Fruit fly (Drosophila melanogaster) whole organism, embryonic: ENCODE measurements around the gene CstF50.
A peak's percentile ranks its signal among the peaks of the same experiment; 100 is the strongest.

ENCODE experiments used
- CG11456 ChIP-seq: fragments of 200-800 bp; sonication (Bioruptor generic); IDR thresholded peaks from 3 replicates; pipeline ENCODE4 v1.3.6; 2022; ENCODE audit warnings: missing biosample characterization, missing genetic modification characterization
- CG12071 ChIP-seq: fragments of 200-800 bp; sonication (Bioruptor generic); optimal IDR thresholded peaks from 3 replicates; lab custom pipeline; 2018; ENCODE audit warnings: missing biosample characterization, mild to moderate bottlenecking, missing genetic modification characterization
- CG12236 ChIP-seq: fragments of 200-800 bp; sonication (Bioruptor generic); optimal IDR thresholded peaks from 2 replicates; lab custom pipeline; 2016; ENCODE audit warnings: missing biosample characterization, missing genetic modification characterization
- CG12299 ChIP-seq: fragments of 200-800 bp; sonication (Bioruptor generic); optimal IDR thresholded peaks from 2 replicates; lab custom pipeline; 2018; ENCODE audit warnings: missing biosample characterization, mild to moderate bottlenecking, missing genetic modification characterization
- CG1233 ChIP-seq: fragments of 200-800 bp; sonication (Bioruptor generic); optimal IDR thresholded peaks from 4 replicates; lab custom pipeline; 2018; ENCODE audit warnings: missing biosample characterization, mild to moderate bottlenecking, missing genetic modification characterization
- CG12659 ChIP-seq: fragments of 200-800 bp; sonication (Bioruptor generic); optimal IDR thresholded peaks from 3 replicates; lab custom pipeline; 2017; ENCODE audit warnings: mild to moderate bottlenecking, missing biosample characterization, missing genetic modification reagents, missing genetic modification characterization
- CG13287 ChIP-seq: fragments of 200-800 bp; sonication (Bioruptor generic); IDR thresholded peaks from 2 replicates; pipeline ENCODE4 v1.3.6; 2022; ENCODE audit warnings: missing biosample characterization, missing genetic modification characterization; ENCODE audit not compliant: partially characterized antibody
- CG13624 ChIP-seq: fragments of 200-800 bp; sonication (Bioruptor generic); optimal IDR thresholded peaks from 2 replicates; lab custom pipeline; 2016; ENCODE audit warnings: missing biosample characterization, missing genetic modification characterization
- CG1603 ChIP-seq: fragments of 200-800 bp; sonication (Bioruptor generic); optimal IDR thresholded peaks from 2 replicates; lab custom pipeline; 2019; ENCODE audit warnings: missing biosample characterization, mild to moderate bottlenecking, missing genetic modification characterization, moderate library complexity
- CG17361 ChIP-seq: fragments of 200-800 bp; sonication (Bioruptor generic); IDR thresholded peaks from 3 replicates; pipeline ENCODE4 v1.3.6; 2022; ENCODE audit warnings: missing biosample characterization, missing genetic modification characterization
- CG4282 ChIP-seq: fragments of 200-800 bp; sonication (Bioruptor generic); optimal IDR thresholded peaks from 2 replicates; lab custom pipeline; 2016; ENCODE audit warnings: missing biosample characterization, missing genetic modification characterization
- CG7556 ChIP-seq: fragments of 200-800 bp; sonication (Bioruptor generic); optimal IDR thresholded peaks from 2 replicates; lab custom pipeline; 2017; ENCODE audit warnings: missing biosample characterization, mild to moderate bottlenecking, missing genetic modification characterization
- CG8089 ChIP-seq: fragments of 200-800 bp; sonication (Bioruptor generic); optimal IDR thresholded peaks from 3 replicates; lab custom pipeline; 2016; ENCODE audit warnings: missing biosample characterization, missing genetic modification characterization
- CG8924 ChIP-seq: fragments of 200-800 bp; optimal IDR thresholded peaks from 3 replicates; lab custom pipeline; 2019; ENCODE audit warnings: missing biosample characterization, mild to moderate bottlenecking, missing genetic modification characterization, moderate library complexity
- CG9876 ChIP-seq: fragments of 200-800 bp; sonication (Bioruptor generic); optimal IDR thresholded peaks from 2 replicates; lab custom pipeline; 2016; ENCODE audit warnings: missing biosample characterization, missing genetic modification characterization
- CrebB ChIP-seq: fragments of 200-800 bp; sonication (Bioruptor generic); optimal IDR thresholded peaks from 3 replicates; lab custom pipeline; 2018; ENCODE audit warnings: missing biosample characterization, mild to moderate bottlenecking, missing genetic modification characterization
- D19B ChIP-seq: fragments of 200-800 bp; sonication (Bioruptor generic); optimal IDR thresholded peaks from 2 replicates; lab custom pipeline; 2017; ENCODE audit warnings: missing biosample characterization, mild to moderate bottlenecking, missing genetic modification characterization
- Dp ChIP-seq: fragments of 200-800 bp; sonication (Bioruptor generic); optimal IDR thresholded peaks from 2 replicates; lab custom pipeline; 2018; ENCODE audit warnings: missing biosample characterization, mild to moderate bottlenecking, missing genetic modification characterization, moderate library complexity
- E2f2 ChIP-seq: fragments of 200-800 bp; sonication (Bioruptor generic); IDR thresholded peaks from 2 replicates; pipeline ENCODE4 v1.3.6; 2022; ENCODE audit warnings: missing biosample characterization, missing genetic modification characterization
- Ets65A ChIP-seq: fragments of 200-800 bp; sonication (Bioruptor generic); peaks from one replicate; lab custom pipeline; 2016; ENCODE audit warnings: missing biosample characterization, missing genetic modification characterization
- Fer3 ChIP-seq: fragments of 200-800 bp; sonication (Bioruptor generic); optimal IDR thresholded peaks from 2 replicates; lab custom pipeline; 2018; ENCODE audit warnings: missing biosample characterization, mild to moderate bottlenecking, missing genetic modification characterization, moderate library complexity
- GATAe ChIP-seq: fragments of 200-800 bp; sonication (Bioruptor generic); conservative IDR thresholded peaks from 2 replicates; pipeline ENCODE4 v1.3.6; 2022; ENCODE audit warnings: missing biosample characterization, missing genetic modification characterization
- HHEX ChIP-seq: fragments of 200-800 bp; sonication (Bioruptor generic); optimal IDR thresholded peaks from 3 replicates; lab custom pipeline; 2017; ENCODE audit warnings: missing biosample characterization, mild to moderate bottlenecking, missing genetic modification characterization, missing genetic modification reagents
- Rfx ChIP-seq: fragments of 200-800 bp; sonication (Bioruptor generic); IDR thresholded peaks from 2 replicates; pipeline ENCODE4 v1.3.6; 2022; ENCODE audit warnings: missing biosample characterization, missing genetic modification characterization
- Side ChIP-seq: fragments of 200-800 bp; sonication (Bioruptor generic); optimal IDR thresholded peaks from 2 replicates; lab custom pipeline; 2016; ENCODE audit warnings: missing biosample characterization, missing genetic modification characterization
- Spps ChIP-seq: fragments of 200-800 bp; sonication (Bioruptor generic); optimal IDR thresholded peaks from 2 replicates; lab custom pipeline; 2018; ENCODE audit warnings: missing biosample characterization, mild to moderate bottlenecking, missing genetic modification characterization
- Vsx1 ChIP-seq: fragments of 200-800 bp; sonication (Bioruptor generic); optimal IDR thresholded peaks from 2 replicates; lab custom pipeline; 2017; ENCODE audit warnings: missing biosample characterization, mild to moderate bottlenecking, missing genetic modification characterization, missing genetic modification reagents
- bbx ChIP-seq: fragments of 200-800 bp; sonication (Bioruptor generic); IDR thresholded peaks from 2 replicates; pipeline ENCODE4 v1.3.6; 2022; ENCODE audit warnings: missing biosample characterization, missing genetic modification characterization; ENCODE audit not compliant: partially characterized antibody
- cas ChIP-seq: fragments of 200-800 bp; sonication (Bioruptor generic); IDR thresholded peaks from 2 replicates; pipeline ENCODE4 v1.3.6; 2022; ENCODE audit warnings: missing biosample characterization, missing genetic modification characterization
- dan ChIP-seq: fragments of 200-800 bp; sonication (Bioruptor generic); IDR thresholded peaks from 2 replicates; pipeline ENCODE4 v1.3.6; 2022; ENCODE audit warnings: missing biosample characterization, missing genetic modification characterization
- dimm ChIP-seq: fragments of 200-800 bp; sonication (Bioruptor generic); IDR thresholded peaks from 2 replicates; pipeline ENCODE4 v1.3.6; 2022; ENCODE audit warnings: missing biosample characterization, missing genetic modification characterization
- dm ChIP-seq: fragments of 200-800 bp; sonication (Bioruptor generic); optimal IDR thresholded peaks from 3 replicates; lab custom pipeline; 2016; ENCODE audit warnings: missing biosample characterization, missing genetic modification characterization
- fd96Cb ChIP-seq: fragments of 200-800 bp; sonication (Bioruptor generic); optimal IDR thresholded peaks from 2 replicates; lab custom pipeline; 2018; ENCODE audit warnings: missing biosample characterization, mild to moderate bottlenecking, missing genetic modification characterization, moderate library complexity
- gcm ChIP-seq: fragments of 200-800 bp; sonication (Bioruptor generic); optimal IDR thresholded peaks from 2 replicates; lab custom pipeline; 2019; ENCODE audit warnings: missing biosample characterization, mild to moderate bottlenecking, missing genetic modification characterization, moderate library complexity
- gem ChIP-seq: fragments of 200-800 bp; sonication (Bioruptor generic); optimal IDR thresholded peaks from 2 replicates; lab custom pipeline; 2019; ENCODE audit warnings: missing biosample characterization, mild to moderate bottlenecking, missing genetic modification characterization, moderate library complexity
- gfzf ChIP-seq: fragments of 200-800 bp; sonication (Bioruptor generic); optimal IDR thresholded peaks from 2 replicates; lab custom pipeline; 2016; ENCODE audit warnings: missing biosample characterization, mild to moderate bottlenecking, missing genetic modification characterization, moderate library complexity
- h ChIP-seq: fragments of >200 bp; optimal IDR thresholded peaks from 2 replicates; lab custom pipeline; 2017
- hth ChIP-seq: fragments of >200 bp; optimal IDR thresholded peaks from 2 replicates; lab custom pipeline; 2017; ENCODE audit warnings: inconsistent platforms
- jing ChIP-seq: fragments of 200-800 bp; sonication (Bioruptor generic); optimal IDR thresholded peaks from 2 replicates; lab custom pipeline; 2018; ENCODE audit warnings: missing biosample characterization, mild to moderate bottlenecking, missing genetic modification characterization
- ken ChIP-seq: fragments of 200-800 bp; sonication (Bioruptor generic); IDR thresholded peaks from 3 replicates; pipeline ENCODE4 v1.3.6; 2022; ENCODE audit warnings: missing biosample characterization, missing genetic modification characterization
- maf-S ChIP-seq: fragments of 200-800 bp; sonication (Bioruptor generic); optimal IDR thresholded peaks from 2 replicates; lab custom pipeline; 2016; ENCODE audit warnings: missing biosample characterization, missing genetic modification characterization
- mirr ChIP-seq: fragments of 200-800 bp; sonication (Bioruptor generic); optimal IDR thresholded peaks from 3 replicates; lab custom pipeline; 2018; ENCODE audit warnings: missing biosample characterization, mild to moderate bottlenecking, missing genetic modification characterization
- oc ChIP-seq: fragments of 200-800 bp; sonication (Bioruptor generic); optimal IDR thresholded peaks from 2 replicates; lab custom pipeline; 2018; ENCODE audit warnings: missing biosample characterization, mild to moderate bottlenecking, missing genetic modification characterization, moderate library complexity
- prd ChIP-seq, 3 experiments: fragments of >200 bp in 2 of 3; fragments of 200-800 bp in 1 of 3; sonication (Bioruptor generic) in 1 of 3; optimal IDR thresholded peaks in 2 of 3; IDR thresholded peaks in 1 of 3; 2 replicates in 2 of 3; 3 replicates in 1 of 3; pipeline versions ENCODE4 v1.3.6 to Lab custom; 2017 to 2022; ENCODE audit warnings: missing biosample characterization in 1 of 3, missing genetic modification characterization in 1 of 3
- pum ChIP-seq: fragments of 200-800 bp; sonication (Bioruptor generic); optimal IDR thresholded peaks from 2 replicates; lab custom pipeline; 2016; ENCODE audit warnings: missing biosample characterization, missing genetic modification characterization
- sc ChIP-seq, 3 experiments: fragments of >200 bp in 2 of 3; fragments of 200-800 bp in 1 of 3; sonication (Bioruptor generic) in 1 of 3; optimal IDR thresholded peaks; 2 replicates in 2 of 3; 3 replicates in 1 of 3; lab custom pipeline; 2017; ENCODE audit warnings: mild to moderate bottlenecking in 1 of 3, missing biosample characterization in 1 of 3, missing genetic modification characterization in 1 of 3, missing genetic modification reagents in 1 of 3
- sna ChIP-seq: fragments of 200-800 bp; sonication (Bioruptor generic); IDR thresholded peaks from 2 replicates; pipeline ENCODE4 v1.3.6; 2022; ENCODE audit warnings: missing biosample characterization, missing genetic modification characterization; ENCODE audit not compliant: partially characterized antibody
- sug ChIP-seq: fragments of 200-800 bp; optimal IDR thresholded peaks from 2 replicates; lab custom pipeline; 2019; ENCODE audit warnings: missing biosample characterization, mild to moderate bottlenecking, missing genetic modification characterization, moderate library complexity
- tio ChIP-seq: fragments of 200-800 bp; sonication (Bioruptor generic); optimal IDR thresholded peaks from 2 replicates; lab custom pipeline; 2017; ENCODE audit warnings: missing biosample characterization, missing genetic modification characterization, inconsistent platforms
- tna ChIP-seq: fragments of 200-800 bp; sonication (Bioruptor generic); IDR thresholded peaks from 2 replicates; pipeline ENCODE4 v1.3.6; 2022; ENCODE audit warnings: missing biosample characterization, missing genetic modification characterization; ENCODE audit not compliant: partially characterized antibody
- usp ChIP-seq: fragments of >200 bp; optimal IDR thresholded peaks from 2 replicates; lab custom pipeline; 2017; ENCODE audit warnings: missing biosample characterization, missing genetic modification characterization

CstF50 gene

dm6 chr3R:31709769-31710168 lies 27.0 kb downstream of the CstF50 start (continued):
- TF ChIP-seq CG17361 (GFP tag; lab: Robert Waterston, UW) = 0 out of 3 replicates have a peak, but pooled peaks have one; percentile 24
- TF ChIP-seq Ets65A (GFP tag; lab: Kevin White, UChicago) = no peak
- no peak for TF ChIP-seq Spps
- TF ChIP-seq sug (tag; lab: Kevin White, UChicago) = no peak
- no peak for TF ChIP-seq HHEX
- peak; percentile 47 for TF ChIP-seq D19B (GFP tag; lab: Kevin White, UChicago)
- TF ChIP-seq CG13624 (GFP tag; lab: Kevin White, UChicago) = no peak
- TF ChIP-seq CG12236 (GFP tag; lab: Kevin White, UChicago) = no peak
- TF ChIP-seq prd (optimal IDR thresholded peaks at IDR 0.05; lab: Kevin White, UChicago) = no peak
- no peak; the same call in 2 of the 3 replicates for TF ChIP-seq prd (GFP tag; IDR thresholded peaks at IDR 0.05; lab: Robert Waterston, UW)
- no peak for TF ChIP-seq dimm (GFP tag; lab: Robert Waterston, UW)
- TF ChIP-seq CG8089 (GFP tag; lab: Kevin White, UChicago) = no peak
- TF ChIP-seq CG13287 (GFP tag; lab: Robert Waterston, UW) = no peak
- no peak for TF ChIP-seq hth (lab: Kevin White, UChicago)
- no peak for TF ChIP-seq tio (GFP tag; lab: Kevin White, UChicago)
- TF ChIP-seq E2f2 (GFP tag; lab: Robert Waterston, UW) = no peak
- no peak for TF ChIP-seq CG1233 (GFP tag; lab: Kevin White, UChicago)
- TF ChIP-seq CG12071 (GFP tag; lab: Kevin White, UChicago) = no peak
- no peak for TF ChIP-seq CG8924 (tag; lab: Kevin White, UChicago)
- no peak for TF ChIP-seq ken (GFP tag; lab: Robert Waterston, UW)
- peak; percentile 25 for TF ChIP-seq oc (tag; lab: Kevin White, UChicago)
- TF ChIP-seq cas (GFP tag; lab: Robert Waterston, UW) = no peak
- no peak for TF ChIP-seq Dp (GFP tag; lab: Kevin White, UChicago)
- TF ChIP-seq jing (GFP tag; lab: Kevin White, UChicago) = no peak
- no peak for TF ChIP-seq bbx
- TF ChIP-seq tna (GFP tag; lab: Robert Waterston, UW) = no peak
- TF ChIP-seq CG4282 (GFP tag; lab: Kevin White, UChicago) = no peak
- no peak for TF ChIP-seq Rfx (GFP tag; lab: Robert Waterston, UW)
- no peak for TF ChIP-seq CG12299
- TF ChIP-seq CrebB (tag; lab: Kevin White, UChicago) = no peak
- no peak for TF ChIP-seq gfzf (GFP tag; lab: Kevin White, UChicago)
- no peak for TF ChIP-seq CG12659 (GFP tag; lab: Kevin White, UChicago)
- no peak for TF ChIP-seq CG9876 (GFP tag; lab: Kevin White, UChicago)
- no peak for TF ChIP-seq Side
- TF ChIP-seq h (lab: Kevin White, UChicago) = no peak
- TF ChIP-seq mirr (GFP tag; lab: Kevin White, UChicago) = no peak
- TF ChIP-seq CG11456 (GFP tag; lab: Robert Waterston, UW) = no peak
- TF ChIP-seq fd96Cb (tag; lab: Kevin White, UChicago) = no peak
- no peak for TF ChIP-seq sna (GFP tag; lab: Robert Waterston, UW)
- peak; percentile 10 for TF ChIP-seq gem (tag; lab: Kevin White, UChicago)
- no peak for TF ChIP-seq gcm (GFP tag; lab: Kevin White, UChicago)
- TF ChIP-seq dan (GFP tag; lab: Robert Waterston, UW) = no peak
- no peak for TF ChIP-seq dm (GFP tag; lab: Kevin White, UChicago)
- TF ChIP-seq maf-S = no peak
- TF ChIP-seq CG7556 = no peak
- no peak for TF ChIP-seq Vsx1
- no peak for TF ChIP-seq Fer3
- no peak for TF ChIP-seq pum (GFP tag; lab: Kevin White, UChicago)
- TF ChIP-seq usp (GFP tag; lab: Kevin White, UChicago) = no peak
- no peak for TF ChIP-seq sc (optimal IDR thresholded peaks at IDR 0.05; lab: Kevin White, UChicago)
- TF ChIP-seq sc (GFP tag; optimal IDR thresholded peaks at IDR 0.05; lab: Kevin White, UChicago) = no peak
- TF ChIP-seq CG1603 (tag; lab: Kevin White, UChicago) = peak; percentile 26
- TF ChIP-seq GATAe (GFP tag; lab: Robert Waterston, UW) = no peak
